Fruit fly (Drosophila melanogaster) S2 (cell line): ENCODE measurements around the gene CG7492.

ENCODE experiments used
- CG8478 ChIP-seq: fragments of >200 bp; optimal IDR thresholded peaks from 2 replicates; lab custom pipeline; 2018
- CTCF ChIP-seq, 2 experiments: fragments of >200 bp; optimal IDR thresholded peaks; 2 replicates each; lab custom pipeline; 2018

DNA sequence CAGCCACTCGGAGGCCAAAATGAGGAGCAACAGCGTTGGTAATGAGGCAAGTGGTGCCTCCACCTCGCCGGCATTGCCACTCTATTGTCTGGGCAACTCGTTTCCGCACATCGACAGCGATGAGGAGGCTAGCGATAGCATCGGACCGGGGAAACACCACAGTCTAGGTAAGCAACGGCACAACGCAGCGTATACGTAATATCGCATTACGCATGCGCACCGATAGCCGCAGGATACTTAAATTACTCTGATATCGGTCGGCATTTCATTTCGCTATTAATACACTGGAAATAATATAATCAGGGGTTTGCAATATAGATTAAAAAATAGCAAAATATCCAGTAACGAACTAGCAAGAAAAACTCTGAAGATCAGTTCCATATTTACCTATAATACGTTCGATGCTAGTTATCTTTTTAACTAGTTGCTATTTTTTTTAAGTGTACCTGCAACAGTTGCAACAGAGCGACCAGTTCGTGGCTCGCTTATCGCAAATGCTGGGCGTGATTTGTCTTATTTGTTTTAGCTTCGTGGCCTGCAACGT, 37.0 kb downstream of the CG7492 start:
- no peak for TF ChIP-seq CTCF (optimal IDR thresholded peaks at IDR 0.05; lab: Kevin White, UChicago)
- TF ChIP-seq CG8478 (lab: Kevin White, UChicago) = no peak
